Fruit fly (Drosophila melanogaster) whole organism, embryonic: ENCODE results near the gene CG5790.
A peak's percentile ranks its signal among the peaks of the same experiment; 100 is the strongest.

Experiments
- B-H1 ChIP-seq: fragments of 200-800 bp; sonication (Bioruptor generic); IDR thresholded peaks from 3 replicates; pipeline ENCODE4 v1.3.6; 2022; ENCODE audit warnings: missing biosample characterization, missing genetic modification characterization
- CG12236 ChIP-seq: fragments of 200-800 bp; sonication (Bioruptor generic); optimal IDR thresholded peaks from 2 replicates; lab custom pipeline; 2016; ENCODE audit warnings: missing biosample characterization, missing genetic modification characterization
- CG1603 ChIP-seq: fragments of 200-800 bp; sonication (Bioruptor generic); optimal IDR thresholded peaks from 2 replicates; lab custom pipeline; 2019; ENCODE audit warnings: missing biosample characterization, mild to moderate bottlenecking, missing genetic modification characterization, moderate library complexity
- CG2889 ChIP-seq: fragments of 200-800 bp; sonication (Bioruptor generic); IDR thresholded peaks from 3 replicates; pipeline ENCODE4 v1.3.6; 2022; ENCODE audit warnings: missing biosample characterization, missing genetic modification characterization
- CG33213 ChIP-seq: fragments of 200-800 bp; sonication (Bioruptor generic); optimal IDR thresholded peaks from 3 replicates; lab custom pipeline; 2016; ENCODE audit warnings: missing biosample characterization, missing genetic modification characterization
- CG3847 ChIP-seq: fragments of 200-800 bp; sonication (Bioruptor generic); IDR thresholded peaks from 2 replicates; pipeline ENCODE4 v1.3.6; 2022; ENCODE audit warnings: missing biosample characterization, missing genetic modification characterization
- CTCF ChIP-seq: fragments of 200-800 bp; sonication (Bioruptor generic); optimal IDR thresholded peaks from 2 replicates; lab custom pipeline; 2017; ENCODE audit warnings: missing biosample characterization, mild to moderate bottlenecking, missing genetic modification characterization, moderate library complexity
- Stat92E ChIP-seq, 3 experiments: fragments of >200 bp in 2 of 3; fragments of 200-800 bp in 1 of 3; sonication (Bioruptor generic) in 1 of 3; optimal IDR thresholded peaks; 2 replicates each; lab custom pipeline; 2017 to 2019; ENCODE audit warnings: missing biosample characterization in 3 of 3, missing genetic modification characterization in 3 of 3, mild to moderate bottlenecking in 1 of 3, moderate library complexity in 1 of 3
- fru ChIP-seq: fragments of >200 bp; optimal IDR thresholded peaks from 2 replicates; lab custom pipeline; 2017
- kah ChIP-seq: fragments of 200-800 bp; sonication (Bioruptor generic); optimal IDR thresholded peaks from 2 replicates; lab custom pipeline; 2018; ENCODE audit warnings: missing biosample characterization, mild to moderate bottlenecking, missing genetic modification characterization
- klu ChIP-seq: fragments of 200-800 bp; sonication (Bioruptor generic); IDR thresholded peaks from 2 replicates; pipeline ENCODE4 v1.3.6; 2022; ENCODE audit warnings: missing biosample characterization, missing genetic modification characterization
- p53 ChIP-seq: fragments of 200-800 bp; sonication (Bioruptor generic); optimal IDR thresholded peaks from 2 replicates; lab custom pipeline; 2016; ENCODE audit warnings: missing biosample characterization, missing genetic modification characterization

dm6 chr2L:18340921-18341320 lies 46.3 kb downstream of the CG5790 start:
- TF ChIP-seq B-H1 (no peak), kah (GFP tag; lab: Kevin White, UChicago) (no peak), Stat92E (GFP tag; optimal IDR thresholded peaks at IDR 0.05; lab: Kevin White, UChicago) (no peak), CTCF (GFP tag; lab: Kevin White, UChicago) (no peak), CG3847 (GFP tag; lab: Robert Waterston, UW) (no peak), fru (lab: Kevin White, UChicago) (no peak), p53 (no peak), CG2889 (GFP tag; lab: Robert Waterston, UW) (no peak), CG12236 (GFP tag; lab: Kevin White, UChicago) (no peak), CG33213 (GFP tag; lab: Kevin White, UChicago) (no peak), CG1603 (tag; lab: Kevin White, UChicago) (peak; percentile 19), klu (GFP tag; lab: Robert Waterston, UW) (no peak)
